Worm (Caenorhabditis elegans) whole organism, young adult: ENCODE data around the gene twk-33.

Source experiments
- B0019.2 ChIP-seq: fragments of 200-800 bp; sonication (Bioruptor generic); conservative IDR thresholded peaks from 2 replicates; pipeline ENCODE4 v1.3.6; 2022; ENCODE audit warnings: missing genetic modification reagents, missing genetic modification characterization, missing compliant biosample characterization
- C17E4.6 ChIP-seq: fragments of 200-800 bp; sonication (Bioruptor generic); IDR thresholded peaks from 2 replicates; pipeline ENCODE4 v1.3.6; 2022; ENCODE audit warnings: missing genetic modification reagents, missing genetic modification characterization, missing compliant biosample characterization
- F22D6.2 ChIP-seq: sonication (generic microtip); optimal IDR thresholded peaks from 2 replicates; lab custom pipeline; 2016; ENCODE audit warnings: mild to moderate bottlenecking, missing genetic modification characterization, missing compliant biosample characterization
- F55B11.4 ChIP-seq: sonication (generic microtip); optimal IDR thresholded peaks from 2 replicates; lab custom pipeline; 2016; ENCODE audit warnings: missing compliant biosample characterization, missing genetic modification characterization, borderline replicate concordance; ENCODE audit not compliant: insufficient read depth
- F57A8.1 ChIP-seq: fragments of 200-800 bp; sonication (Bioruptor generic); optimal IDR thresholded peaks from 2 replicates; lab custom pipeline; 2018; ENCODE audit warnings: mild to moderate bottlenecking, missing genetic modification characterization, moderate library complexity, missing compliant biosample characterization
- aptf-2 ChIP-seq: fragments of 200-800 bp; sonication (Bioruptor generic); conservative IDR thresholded peaks from 2 replicates; pipeline ENCODE4 v1.3.6; 2022; ENCODE audit warnings: missing genetic modification reagents, missing genetic modification characterization, missing compliant biosample characterization
- aptf-3 ChIP-seq: fragments of 200-800 bp; sonication (Bioruptor generic); IDR thresholded peaks from 2 replicates; pipeline ENCODE4 v1.3.6; 2022; ENCODE audit warnings: missing genetic modification characterization, missing compliant biosample characterization
- attf-3 ChIP-seq: fragments of 200-800 bp; sonication (Bioruptor generic); conservative IDR thresholded peaks from 2 replicates; pipeline ENCODE4 v1.3.6; 2022; ENCODE audit warnings: missing genetic modification reagents, missing genetic modification characterization, missing compliant biosample characterization
- ceh-40 ChIP-seq: fragments of 200-800 bp; sonication (Bioruptor generic); IDR thresholded peaks from 2 replicates; pipeline ENCODE4 v1.3.6; 2022; ENCODE audit warnings: missing genetic modification characterization, missing compliant biosample characterization
- dpff-1 ChIP-seq: sonication (generic microtip); optimal IDR thresholded peaks from 2 replicates; lab custom pipeline; 2017; ENCODE audit warnings: mild to moderate bottlenecking, missing genetic modification characterization, missing compliant biosample characterization
- efl-1 ChIP-seq: fragments of 150-350 bp; optimal IDR thresholded peaks from 2 replicates; lab custom pipeline; 2014; ENCODE audit warnings: missing biosample characterization, missing genetic modification reagents, missing genetic modification characterization
- egl-18 ChIP-seq: fragments of 200-800 bp; sonication (Bioruptor generic); IDR thresholded peaks from 2 replicates; pipeline ENCODE4 v1.3.6; 2022; ENCODE audit warnings: missing genetic modification reagents, missing genetic modification characterization, missing compliant biosample characterization
- egl-44 ChIP-seq: fragments of 200-800 bp; sonication (Bioruptor generic); IDR thresholded peaks from 2 replicates; pipeline ENCODE4 v1.3.6; 2022; ENCODE audit warnings: missing genetic modification reagents, missing genetic modification characterization, missing compliant biosample characterization
- egrh-3 ChIP-seq: fragments of 200-800 bp; sonication (Bioruptor generic); IDR thresholded peaks from 2 replicates; pipeline ENCODE4 v1.3.6; 2022; ENCODE audit warnings: missing genetic modification reagents, missing genetic modification characterization, missing compliant biosample characterization
- him-1 ChIP-seq: sonication (generic microtip); optimal IDR thresholded peaks from 2 replicates; lab custom pipeline; 2016; ENCODE audit warnings: missing genotype, missing genetic modification reagents, missing genetic modification characterization, missing compliant biosample characterization
- hlh-12 ChIP-seq: sonication (generic microtip); optimal IDR thresholded peaks from 2 replicates; lab custom pipeline; 2016; ENCODE audit warnings: missing genetic modification characterization, missing compliant biosample characterization
- hmg-20 ChIP-seq: fragments of 200-800 bp; sonication (Bioruptor generic); IDR thresholded peaks from 2 replicates; pipeline ENCODE4 v1.3.6; 2022; ENCODE audit warnings: missing genetic modification reagents, missing genetic modification characterization, missing compliant biosample characterization
- hrde-1 ChIP-seq: sonication (generic microtip); optimal IDR thresholded peaks from 2 replicates; lab custom pipeline; 2016; ENCODE audit warnings: missing genetic modification characterization, mild to moderate bottlenecking, missing compliant biosample characterization, moderate library complexity, missing genotype, missing genetic modification reagents, borderline replicate concordance
- hsf-1 ChIP-seq: fragments of 200-800 bp; sonication (Bioruptor generic); IDR thresholded peaks from 2 replicates; pipeline ENCODE4 v1.3.6; 2022; ENCODE audit warnings: missing genetic modification reagents, missing genetic modification characterization, missing compliant biosample characterization
- lin-26 ChIP-seq: fragments of 200-800 bp; sonication (Bioruptor generic); IDR thresholded peaks from 2 replicates; pipeline ENCODE4 v1.3.6; 2022; ENCODE audit warnings: missing genetic modification reagents, missing genetic modification characterization, missing compliant biosample characterization
- lsl-1 ChIP-seq: fragments of 200-800 bp; sonication (Bioruptor generic); optimal IDR thresholded peaks from 2 replicates; lab custom pipeline; 2018; ENCODE audit warnings: mild to moderate bottlenecking, missing genetic modification characterization, moderate library complexity, missing compliant biosample characterization
- lsy-27 ChIP-seq: sonication (generic microtip); optimal IDR thresholded peaks from 2 replicates; lab custom pipeline; 2017; ENCODE audit warnings: missing genetic modification characterization, mild to moderate bottlenecking, missing compliant biosample characterization, antibody characterized with exemption, missing genotype, borderline replicate concordance; ENCODE audit not compliant: insufficient read depth
- madf-10 ChIP-seq: sonication (generic microtip); optimal IDR thresholded peaks from 2 replicates; lab custom pipeline; 2016; ENCODE audit warnings: mild to moderate bottlenecking, missing genetic modification characterization, missing compliant biosample characterization
- madf-8 ChIP-seq: fragments of 200-800 bp; sonication (Bioruptor generic); conservative IDR thresholded peaks from 2 replicates; pipeline ENCODE4 v1.3.6; 2022; ENCODE audit warnings: missing genetic modification reagents, missing genetic modification characterization, missing compliant biosample characterization
- mes-4 ChIP-seq: sonication (generic microtip); optimal IDR thresholded peaks from 2 replicates; lab custom pipeline; 2016; ENCODE audit warnings: missing genotype, missing genetic modification characterization, missing compliant biosample characterization
- nfya-2 ChIP-seq: fragments of 200-800 bp; sonication (Bioruptor generic); IDR thresholded peaks from 2 replicates; pipeline ENCODE4 v1.3.6; 2022; ENCODE audit warnings: missing genetic modification reagents, missing genetic modification characterization, missing compliant biosample characterization
- nfyb-1 ChIP-seq: fragments of 200-800 bp; sonication (Bioruptor generic); IDR thresholded peaks from 2 replicates; pipeline ENCODE4 v1.3.6; 2022; ENCODE audit warnings: missing genetic modification reagents, missing genetic modification characterization, missing compliant biosample characterization
- rcor-1 ChIP-seq: fragments of 200-800 bp; sonication (Bioruptor generic); IDR thresholded peaks from 2 replicates; pipeline ENCODE4 v1.3.6; 2022; ENCODE audit warnings: missing genetic modification reagents, missing genetic modification characterization, missing compliant biosample characterization
- snpc-3.4 ChIP-seq: sonication (generic microtip); optimal IDR thresholded peaks from 2 replicates; lab custom pipeline; 2017; ENCODE audit warnings: missing genetic modification characterization, mild to moderate bottlenecking, missing compliant biosample characterization, antibody characterized with exemption, moderate library complexity, missing genotype, missing genetic modification reagents
- tbx-9 ChIP-seq: sonication (generic microtip); optimal IDR thresholded peaks from 2 replicates; lab custom pipeline; 2016; ENCODE audit warnings: borderline replicate concordance, missing genetic modification characterization, inconsistent platforms, missing compliant biosample characterization
- zfh-2 ChIP-seq: fragments of 200-800 bp; sonication (Bioruptor generic); conservative IDR thresholded peaks from 2 replicates; pipeline ENCODE4 v1.3.6; 2022; ENCODE audit warnings: missing genetic modification reagents, missing genetic modification characterization, missing compliant biosample characterization
- ztf-22 ChIP-seq: fragments of 200-800 bp; sonication (Bioruptor generic); optimal IDR thresholded peaks from 2 replicates; lab custom pipeline; 2018; ENCODE audit warnings: mild to moderate bottlenecking, missing genetic modification characterization, moderate library complexity, missing compliant biosample characterization
- ztf-3 ChIP-seq: fragments of 200-800 bp; sonication (Bioruptor generic); optimal IDR thresholded peaks from 2 replicates; lab custom pipeline; 2018; ENCODE audit warnings: mild to moderate bottlenecking, missing genetic modification characterization, missing compliant biosample characterization

twk-33 gene

ce11 chrV:17684857-17685256, 29.3 kb downstream of the twk-33 start, which contains the start of the genes F59A1.16 and F59A1.6:
TSS of gene F59A1.16 (minus strand) at chrV:17684957.
TSS of gene F59A1.6 (plus strand) at chrV:17685141.
- TF ChIP-seq ceh-40 (GFP tag; lab: Robert Waterston, UW) (no peak), rcor-1 (GFP tag; lab: Robert Waterston, UW) (no peak)

DNA sequence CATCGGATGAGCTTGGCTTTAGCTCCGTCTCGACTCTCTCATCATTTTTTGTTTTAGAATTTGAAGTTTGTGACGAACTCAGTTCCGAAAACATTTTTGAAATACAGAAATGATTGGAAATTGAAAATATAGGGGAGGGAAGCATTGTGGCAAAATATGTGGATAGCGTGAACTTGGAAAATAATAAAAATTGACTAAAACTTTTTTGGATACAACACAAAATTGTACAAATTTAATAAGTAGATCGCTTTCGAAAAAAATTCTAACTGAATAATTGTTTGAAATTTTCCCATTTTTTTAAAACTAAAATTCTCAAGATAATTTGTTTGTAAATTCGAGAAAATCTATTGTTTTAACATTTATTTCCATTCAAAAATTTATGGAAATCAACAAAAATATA, 30.4 kb downstream of the twk-33 start, which contains the start of gene F59A1.15:
Gene F59A1.15 (minus strand): TSS at position 101 of the 400 bp plus-strand sequence.
- TF ChIP-seq snpc-3.4 (tag; lab: Kevin White, UChicago) (no peak), egl-18 (no peak), C17E4.6 (GFP tag; lab: Robert Waterston, UW) (no peak), madf-10 (tag; lab: Kevin White, UChicago) (no peak), F22D6.2 (tag; lab: Kevin White, UChicago) (no peak), him-1 (tag; lab: Kevin White, UChicago) (no peak), aptf-2 (GFP tag; lab: Robert Waterston, UW) (no peak), dpff-1 (tag; lab: Kevin White, UChicago) (no peak), madf-8 (GFP tag; lab: Robert Waterston, UW) (no peak), lsl-1 (no peak), ztf-22 (no peak), hrde-1 (no peak), tbx-9 (tag; lab: Kevin White, UChicago) (no peak), F55B11.4 (tag; lab: Kevin White, UChicago) (no peak), mes-4 (tag; lab: Kevin White, UChicago) (no peak)

DNA sequence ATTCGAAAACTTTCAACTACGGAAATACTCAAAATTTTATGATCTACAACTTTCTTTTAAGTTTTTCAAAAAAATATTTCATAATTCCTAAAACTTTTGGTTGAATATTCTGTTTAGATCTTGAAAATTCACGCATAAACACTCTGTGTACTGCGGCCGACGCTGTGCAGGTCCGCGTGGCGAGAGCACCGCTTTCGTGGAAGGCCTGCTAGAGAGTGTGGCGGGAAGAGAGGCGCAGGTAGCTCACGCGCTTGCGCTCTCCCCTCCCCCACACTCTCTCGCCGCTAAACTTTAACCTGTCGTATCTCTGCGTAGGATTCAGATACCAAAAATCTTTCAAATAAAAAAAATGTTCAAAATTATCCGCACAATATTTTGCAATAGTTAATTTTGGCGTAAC, 30.9 kb downstream of the twk-33 start:
- TF ChIP-seq zfh-2 (GFP tag; lab: Robert Waterston, UW) (peak; percentile 74), hlh-12 (no peak), hsf-1 (GFP tag; lab: Robert Waterston, UW) (no peak), efl-1 (no peak), F22D6.2 (tag; lab: Kevin White, UChicago) (no peak), egrh-3 (peak; percentile 59; the same call in 1 of the 2 replicates)

ce11 chrV:17676553-17676952, 37.6 kb downstream of the twk-33 start, which contains the start of gene str-92:
TSS of gene str-92 (minus strand) at chrV:17676653.
- TF ChIP-seq C17E4.6 (GFP tag; lab: Robert Waterston, UW) (no peak), nfya-2 (GFP tag; lab: Robert Waterston, UW) (no peak), F57A8.1 (GFP tag; lab: Kevin White, UChicago) (no peak), ztf-22 (no peak), egl-18 (no peak), hmg-20 (GFP tag; lab: Robert Waterston, UW) (no peak), lsy-27 (tag; lab: Kevin White, UChicago) (no peak), tbx-9 (tag; lab: Kevin White, UChicago) (no peak), lin-26 (GFP tag; lab: Robert Waterston, UW) (no peak), ztf-3 (GFP tag; lab: Kevin White, UChicago) (no peak), nfyb-1 (GFP tag; lab: Robert Waterston, UW) (no peak), attf-3 (no peak), egl-44 (no peak), aptf-3 (no peak), B0019.2 (no peak)
